Fruit fly (Drosophila melanogaster) whole organism, embryonic: ENCODE results near the gene Gyc89Da.

Experiments used
- Ada2b ChIP-seq: fragments of 200-800 bp; sonication (Bioruptor generic); IDR thresholded peaks from 2 replicates; pipeline ENCODE4 v1.3.6; 2022; ENCODE audit warnings: missing biosample characterization, missing genetic modification characterization
- Atf-2 ChIP-seq: fragments of 200-800 bp; sonication (Bioruptor generic); optimal IDR thresholded peaks from 2 replicates; lab custom pipeline; 2016; ENCODE audit warnings: missing biosample characterization, missing genetic modification characterization
- B-H1 ChIP-seq: fragments of 200-800 bp; sonication (Bioruptor generic); IDR thresholded peaks from 3 replicates; pipeline ENCODE4 v1.3.6; 2022; ENCODE audit warnings: missing biosample characterization, missing genetic modification characterization
- CG10209 ChIP-seq: fragments of 200-800 bp; sonication (Bioruptor generic); optimal IDR thresholded peaks from 3 replicates; lab custom pipeline; 2017; ENCODE audit warnings: missing biosample characterization, mild to moderate bottlenecking, missing genetic modification characterization, missing genetic modification reagents
- CG10654 ChIP-seq: fragments of 200-800 bp; sonication (Bioruptor generic); optimal IDR thresholded peaks from 2 replicates; lab custom pipeline; 2016; ENCODE audit warnings: missing biosample characterization, missing genetic modification characterization
- CG12659 ChIP-seq: fragments of 200-800 bp; sonication (Bioruptor generic); optimal IDR thresholded peaks from 3 replicates; lab custom pipeline; 2017; ENCODE audit warnings: mild to moderate bottlenecking, missing biosample characterization, missing genetic modification reagents, missing genetic modification characterization
- CG15601 ChIP-seq: fragments of 200-800 bp; sonication (Bioruptor generic); optimal IDR thresholded peaks from 3 replicates; lab custom pipeline; 2019; ENCODE audit warnings: missing biosample characterization, mild to moderate bottlenecking, missing genetic modification characterization, moderate library complexity
- CG1602 ChIP-seq: fragments of 200-800 bp; sonication (Bioruptor generic); optimal IDR thresholded peaks from 3 replicates; lab custom pipeline; 2016; ENCODE audit warnings: missing biosample characterization, missing genetic modification characterization
- CG1647 ChIP-seq: fragments of 200-800 bp; sonication (Bioruptor generic); optimal IDR thresholded peaks from 3 replicates; lab custom pipeline; 2016; ENCODE audit warnings: missing biosample characterization, missing genetic modification characterization
- CG17186 ChIP-seq: fragments of 200-800 bp; sonication (Bioruptor generic); optimal IDR thresholded peaks from 3 replicates; lab custom pipeline; 2017; ENCODE audit warnings: missing biosample characterization, missing genetic modification reagents, missing genetic modification characterization
- CG17912 ChIP-seq: fragments of 200-800 bp; sonication (Bioruptor generic); optimal IDR thresholded peaks from 2 replicates; lab custom pipeline; 2018; ENCODE audit warnings: missing biosample characterization, mild to moderate bottlenecking, missing genetic modification characterization
- CG18476 ChIP-seq: fragments of 200-800 bp; sonication (Bioruptor generic); optimal IDR thresholded peaks from 2 replicates; lab custom pipeline; 2016; ENCODE audit warnings: missing biosample characterization, mild to moderate bottlenecking, missing genetic modification characterization
- CG2129 ChIP-seq: fragments of 200-800 bp; sonication (Bioruptor generic); IDR thresholded peaks from 2 replicates; pipeline ENCODE4 v1.3.6; 2022; ENCODE audit warnings: missing biosample characterization, missing genetic modification characterization; ENCODE audit not compliant: partially characterized antibody
- CG2889 ChIP-seq: fragments of 200-800 bp; sonication (Bioruptor generic); IDR thresholded peaks from 3 replicates; pipeline ENCODE4 v1.3.6; 2022; ENCODE audit warnings: missing biosample characterization, missing genetic modification characterization
- CG32772 ChIP-seq: fragments of 200-800 bp; sonication (Bioruptor generic); IDR thresholded peaks from 2 replicates; pipeline ENCODE4 v1.3.6; 2022; ENCODE audit warnings: missing biosample characterization, missing genetic modification characterization
- CG4854 ChIP-seq: fragments of 200-800 bp; sonication (Bioruptor generic); optimal IDR thresholded peaks from 2 replicates; lab custom pipeline; 2016; ENCODE audit warnings: missing biosample characterization, missing genetic modification characterization, inconsistent platforms
- CG5953 ChIP-seq: fragments of 200-800 bp; sonication (Bioruptor generic); IDR thresholded peaks from 2 replicates; pipeline ENCODE4 v1.3.6; 2022; ENCODE audit warnings: missing biosample characterization, missing genetic modification characterization
- CG7357 ChIP-seq: fragments of 200-800 bp; sonication (Bioruptor generic); IDR thresholded peaks from 3 replicates; pipeline ENCODE4 v1.3.6; 2022; ENCODE audit warnings: missing biosample characterization, missing genetic modification characterization
- CHES-1-like ChIP-seq: fragments of 200-800 bp; sonication (Bioruptor generic); optimal IDR thresholded peaks from 2 replicates; lab custom pipeline; 2016; ENCODE audit warnings: missing biosample characterization, missing genetic modification characterization
- D19A ChIP-seq: fragments of 200-800 bp; optimal IDR thresholded peaks from 3 replicates; lab custom pipeline; 2019; ENCODE audit warnings: missing biosample characterization, mild to moderate bottlenecking, missing genetic modification characterization, moderate library complexity
- Dbx ChIP-seq: fragments of 200-800 bp; sonication (Bioruptor generic); IDR thresholded peaks from 3 replicates; pipeline ENCODE4 v1.3.6; 2022; ENCODE audit warnings: missing biosample characterization, missing genetic modification characterization
- Dfd ChIP-seq, 2 experiments: fragments of >200 bp; optimal IDR thresholded peaks; 2 replicates each; lab custom pipeline; 2017; ENCODE audit warnings: missing biosample characterization in 2 of 2, missing genetic modification characterization in 2 of 2
- E2f2 ChIP-seq: fragments of 200-800 bp; sonication (Bioruptor generic); IDR thresholded peaks from 2 replicates; pipeline ENCODE4 v1.3.6; 2022; ENCODE audit warnings: missing biosample characterization, missing genetic modification characterization
- HHEX ChIP-seq: fragments of 200-800 bp; sonication (Bioruptor generic); optimal IDR thresholded peaks from 3 replicates; lab custom pipeline; 2017; ENCODE audit warnings: missing biosample characterization, mild to moderate bottlenecking, missing genetic modification characterization, missing genetic modification reagents
- Hr3 ChIP-seq: fragments of 200-800 bp; sonication (Bioruptor generic); optimal IDR thresholded peaks from 3 replicates; lab custom pipeline; 2016; ENCODE audit warnings: missing biosample characterization, missing genetic modification characterization
- Hr51 ChIP-seq, 2 experiments: fragments of 200-800 bp; sonication (Bioruptor generic); optimal IDR thresholded peaks; 2 replicates in 1 of 2; 3 replicates in 1 of 2; lab custom pipeline; 2016 to 2018; ENCODE audit warnings: missing biosample characterization in 2 of 2, missing genetic modification characterization in 2 of 2, mild to moderate bottlenecking in 1 of 2, moderate library complexity in 1 of 2
- Hr78 ChIP-seq, 2 experiments: fragments of 200-800 bp in 1 of 2; fragments of >200 bp in 1 of 2; sonication (Bioruptor generic) in 1 of 2; optimal IDR thresholded peaks; 2 replicates each; lab custom pipeline; 2017 to 2019; ENCODE audit warnings: missing biosample characterization in 2 of 2, missing genetic modification characterization in 2 of 2, mild to moderate bottlenecking in 1 of 2, moderate library complexity in 1 of 2
- Med ChIP-seq: fragments of 200-800 bp; sonication (Bioruptor generic); peaks from one replicate; lab custom pipeline; 2016; ENCODE audit warnings: missing biosample characterization, missing genetic modification characterization, mild to moderate bottlenecking, inconsistent platforms, moderate library complexity
- NC2α ChIP-seq: fragments of 200-800 bp; sonication (Bioruptor generic); optimal IDR thresholded peaks from 2 replicates; lab custom pipeline; 2016; ENCODE audit warnings: missing biosample characterization, missing genetic modification characterization
- NFAT ChIP-seq: fragments of 200-800 bp; sonication (Bioruptor generic); IDR thresholded peaks from 2 replicates; pipeline ENCODE4 v1.3.6; 2022; ENCODE audit warnings: missing biosample characterization, missing genetic modification characterization
- Sry-δ ChIP-seq: fragments of 200-800 bp; sonication (Bioruptor generic); optimal IDR thresholded peaks from 2 replicates; lab custom pipeline; 2016; ENCODE audit warnings: missing biosample characterization, missing genetic modification characterization
- Usf ChIP-seq: fragments of 200-800 bp; sonication (Bioruptor generic); optimal IDR thresholded peaks from 2 replicates; lab custom pipeline; 2017; ENCODE audit warnings: missing genotype, missing biosample characterization, missing genetic modification characterization
- Xrp1 ChIP-seq: fragments of 200-800 bp; sonication (Bioruptor generic); IDR thresholded peaks from 2 replicates; pipeline ENCODE4 v1.3.6; 2022; ENCODE audit warnings: missing biosample characterization, missing genetic modification characterization
- btn ChIP-seq: fragments of 200-800 bp; sonication (Bioruptor generic); optimal IDR thresholded peaks from 2 replicates; lab custom pipeline; 2016; ENCODE audit warnings: missing biosample characterization, missing genetic modification characterization
- ewg ChIP-seq: fragments of 200-800 bp; sonication (Bioruptor generic); optimal IDR thresholded peaks from 3 replicates; lab custom pipeline; 2017; ENCODE audit warnings: mild to moderate bottlenecking, missing biosample characterization, missing genetic modification reagents, missing genetic modification characterization
- eyg ChIP-seq: fragments of 200-800 bp; sonication (Bioruptor generic); optimal IDR thresholded peaks from 3 replicates; lab custom pipeline; 2016; ENCODE audit warnings: missing biosample characterization, missing genetic modification characterization
- fd96Cb ChIP-seq: fragments of 200-800 bp; sonication (Bioruptor generic); optimal IDR thresholded peaks from 2 replicates; lab custom pipeline; 2018; ENCODE audit warnings: missing biosample characterization, mild to moderate bottlenecking, missing genetic modification characterization, moderate library complexity
- gro ChIP-seq: fragments of 200-800 bp; sonication (Bioruptor generic); optimal IDR thresholded peaks from 2 replicates; lab custom pipeline; 2016; ENCODE audit warnings: missing biosample characterization, missing genetic modification characterization
- lab ChIP-seq: fragments of 200-800 bp; sonication (Bioruptor generic); optimal IDR thresholded peaks from 3 replicates; lab custom pipeline; 2017; ENCODE audit warnings: missing biosample characterization, missing genetic modification characterization, mild to moderate bottlenecking, moderate library complexity, missing genetic modification reagents
- lbe ChIP-seq: fragments of 200-800 bp; sonication (Bioruptor generic); optimal IDR thresholded peaks from 2 replicates; lab custom pipeline; 2016; ENCODE audit warnings: missing biosample characterization, mild to moderate bottlenecking, missing genetic modification characterization
- lilli ChIP-seq: fragments of 200-800 bp; sonication (Bioruptor generic); optimal IDR thresholded peaks from 3 replicates; lab custom pipeline; 2016; ENCODE audit warnings: missing biosample characterization, missing genetic modification characterization
- lov ChIP-seq, 2 experiments: fragments of 200-800 bp in 1 of 2; fragments of >200 bp in 1 of 2; sonication (Bioruptor generic) in 1 of 2; IDR thresholded peaks in 1 of 2; optimal IDR thresholded peaks in 1 of 2; 2 replicates in 1 of 2; 3 replicates in 1 of 2; pipeline versions ENCODE4 v1.3.6 to Lab custom; 2017 to 2022; ENCODE audit warnings: missing biosample characterization in 1 of 2, missing genetic modification characterization in 1 of 2
- nerfin-2 ChIP-seq: fragments of 200-800 bp; sonication (Bioruptor generic); IDR thresholded peaks from 2 replicates; pipeline ENCODE4 v1.3.6; 2022; ENCODE audit warnings: missing biosample characterization, missing genetic modification characterization; ENCODE audit not compliant: partially characterized antibody
- oc ChIP-seq: fragments of 200-800 bp; sonication (Bioruptor generic); optimal IDR thresholded peaks from 2 replicates; lab custom pipeline; 2018; ENCODE audit warnings: missing biosample characterization, mild to moderate bottlenecking, missing genetic modification characterization, moderate library complexity
- onecut ChIP-seq: fragments of 200-800 bp; sonication (Bioruptor generic); IDR thresholded peaks from 2 replicates; pipeline ENCODE4 v1.3.6; 2022; ENCODE audit warnings: missing biosample characterization, missing genetic modification characterization
- sd ChIP-seq: fragments of 200-800 bp; sonication (Bioruptor generic); optimal IDR thresholded peaks from 3 replicates; lab custom pipeline; 2018; ENCODE audit warnings: missing biosample characterization, mild to moderate bottlenecking, missing genetic modification characterization, moderate library complexity
- seq ChIP-seq: fragments of 200-800 bp; sonication (Bioruptor generic); IDR thresholded peaks from 2 replicates; pipeline ENCODE4 v1.3.6; 2022; ENCODE audit warnings: missing biosample characterization, missing genetic modification characterization
- slou ChIP-seq: fragments of 200-800 bp; sonication (Bioruptor generic); optimal IDR thresholded peaks from 3 replicates; lab custom pipeline; 2016; ENCODE audit warnings: missing biosample characterization, missing genetic modification characterization
- sob ChIP-seq: fragments of 200-800 bp; sonication (Bioruptor generic); IDR thresholded peaks from 2 replicates; pipeline ENCODE4 v1.3.6; 2022; ENCODE audit warnings: missing biosample characterization, missing genetic modification characterization
- zf30C ChIP-seq: fragments of 200-800 bp; sonication (Bioruptor generic); optimal IDR thresholded peaks from 3 replicates; lab custom pipeline; 2018; ENCODE audit warnings: missing biosample characterization, mild to moderate bottlenecking, missing genetic modification characterization
- zfh2 ChIP-seq: fragments of 200-800 bp; sonication (Bioruptor generic); optimal IDR thresholded peaks from 2 replicates; lab custom pipeline; 2016; ENCODE audit warnings: missing biosample characterization, missing genetic modification characterization

The Gyc89Da gene

dm6 chr3R:16496209-16496608, 23.8 kb downstream of the Gyc89Da start (continued):
- TF ChIP-seq lov (optimal IDR thresholded peaks at IDR 0.05; lab: Kevin White, UChicago) = no peak
- TF ChIP-seq lov (GFP tag; IDR thresholded peaks at IDR 0.05; lab: Robert Waterston, UW) = no peak
- no peak for TF ChIP-seq CG2889 (GFP tag; lab: Robert Waterston, UW)
- peak; percentile 37 for TF ChIP-seq CG1602 (GFP tag; lab: Kevin White, UChicago)
- TF ChIP-seq B-H1 (GFP tag; lab: Robert Waterston, UW) = no peak
- no peak for TF ChIP-seq CG32772 (GFP tag; lab: Robert Waterston, UW)
- TF ChIP-seq slou (GFP tag; lab: Kevin White, UChicago) = no peak
- TF ChIP-seq NFAT (GFP tag; lab: Robert Waterston, UW) = no peak
- TF ChIP-seq D19A (tag; lab: Kevin White, UChicago) = peak; percentile 59
- 0 out of 3 replicates have a peak, but pooled peaks have one; percentile 34 for TF ChIP-seq CG7357 (GFP tag; lab: Robert Waterston, UW)
- no peak for TF ChIP-seq CG17912
- TF ChIP-seq sob (GFP tag; lab: Robert Waterston, UW) = no peak
- no peak for TF ChIP-seq CG10209 (GFP tag; lab: Kevin White, UChicago)
- TF ChIP-seq CG17186 (GFP tag; lab: Kevin White, UChicago) = no peak
- no peak for TF ChIP-seq Ada2b (GFP tag; lab: Robert Waterston, UW)
- TF ChIP-seq lilli (GFP tag; lab: Kevin White, UChicago) = no peak
- TF ChIP-seq ewg (GFP tag; lab: Kevin White, UChicago) = peak; percentile 39
- peak; percentile 55; the same call in 1 of the 2 replicates for TF ChIP-seq CG5953 (GFP tag; lab: Robert Waterston, UW)
- no peak for TF ChIP-seq Usf (GFP tag; lab: Kevin White, UChicago)
- TF ChIP-seq Hr51 (GFP tag; optimal IDR thresholded peaks at IDR 0.05; lab: Kevin White, UChicago) = peak in 1 of 2 experiments; percentile 80
- no peak for TF ChIP-seq zfh2 (GFP tag; lab: Kevin White, UChicago)
- TF ChIP-seq HHEX = no peak
- no peak for TF ChIP-seq CG1647 (GFP tag; lab: Kevin White, UChicago)
- no peak for TF ChIP-seq seq
- TF ChIP-seq gro (GFP tag; lab: Kevin White, UChicago) = no peak
- no peak for TF ChIP-seq Sry-δ (GFP tag; lab: Kevin White, UChicago)
- peak; percentile 65 for TF ChIP-seq CG15601 (tag; lab: Kevin White, UChicago)
- peak; percentile 5 for TF ChIP-seq Hr3
- no peak for TF ChIP-seq btn (GFP tag; lab: Kevin White, UChicago)
- no peak for TF ChIP-seq Dfd (GFP tag; optimal IDR thresholded peaks at IDR 0.05; lab: Kevin White, UChicago)
- TF ChIP-seq Xrp1 (GFP tag; lab: Robert Waterston, UW) = no peak
- no peak for TF ChIP-seq eyg (GFP tag; lab: Kevin White, UChicago)
- no peak for TF ChIP-seq CG4854 (GFP tag; lab: Kevin White, UChicago)
- no peak for TF ChIP-seq nerfin-2 (GFP tag; lab: Robert Waterston, UW)
- TF ChIP-seq Dbx (GFP tag; lab: Robert Waterston, UW) = no peak
- peak; percentile 69 for TF ChIP-seq fd96Cb (tag; lab: Kevin White, UChicago)
- peak in 1 of 2 experiments; percentile 29 for TF ChIP-seq Hr78 (GFP tag; optimal IDR thresholded peaks at IDR 0.05; lab: Kevin White, UChicago)
- no peak for TF ChIP-seq CG2129 (GFP tag; lab: Robert Waterston, UW)
- TF ChIP-seq lab (GFP tag; lab: Kevin White, UChicago) = peak; percentile 21
- no peak for TF ChIP-seq Atf-2
- no peak for TF ChIP-seq CHES-1-like (GFP tag; lab: Kevin White, UChicago)
- TF ChIP-seq zf30C (GFP tag; lab: Kevin White, UChicago) = peak; percentile 21
- no peak for TF ChIP-seq CG10654
- no peak for TF ChIP-seq CG18476
- TF ChIP-seq lbe (GFP tag; lab: Kevin White, UChicago) = no peak
- TF ChIP-seq sd (tag; lab: Kevin White, UChicago) = no peak
- TF ChIP-seq NC2α (GFP tag; lab: Kevin White, UChicago) = no peak
- TF ChIP-seq E2f2 (GFP tag; lab: Robert Waterston, UW) = peak; percentile 39; the same call in 1 of the 2 replicates
- peak; percentile 77 for TF ChIP-seq Med
- TF ChIP-seq onecut (GFP tag; lab: Robert Waterston, UW) = 0 out of 2 replicates have a peak, but pooled peaks have one; percentile 21
- no peak for TF ChIP-seq CG12659 (GFP tag; lab: Kevin White, UChicago)
- TF ChIP-seq oc (tag; lab: Kevin White, UChicago) = no peak
